Worm (Caenorhabditis elegans): ENCODE results near the gene srsx-6.

DNA sequence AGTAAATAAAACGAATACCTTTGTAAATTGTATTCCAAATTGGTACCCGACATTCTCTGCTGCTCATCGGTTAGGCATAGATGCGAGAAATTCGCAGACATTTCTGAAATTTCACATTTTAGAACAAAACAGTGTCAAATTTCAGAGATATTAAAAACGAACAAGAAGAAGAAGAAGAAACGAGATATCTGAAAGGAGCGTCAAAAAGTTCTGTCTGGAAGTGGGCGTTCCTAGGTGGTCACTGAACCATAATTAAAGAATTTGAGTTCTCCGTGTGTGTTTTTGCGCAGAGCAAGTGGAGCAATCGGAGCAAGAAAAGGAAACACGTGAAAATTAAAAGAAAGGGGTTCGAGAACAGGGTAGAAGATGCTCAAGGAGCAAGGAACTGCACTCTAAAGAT, 27.1 kb upstream of the srsx-6 start, which contains the start of gene F40A3.7:
- TF ChIP-seq him-1 (tag; optimal IDR thresholded peaks at IDR 0.05): no peak
- no peak for TF ChIP-seq W03F9.2 (tag; optimal IDR thresholded peaks at IDR 0.05)

Data from whole organism, L4/young adult.